Worm (Caenorhabditis elegans) whole organism, mixed stage, embryonic: ENCODE data around the gene C26D10.3.

Experiments
- drap-1 ChIP-seq: fragments of 200-800 bp; sonication (Bioruptor generic); optimal IDR thresholded peaks from 3 replicates; lab custom pipeline; 2018; ENCODE audit warnings: mild to moderate bottlenecking, missing genetic modification characterization, missing compliant biosample characterization
- elt-1 ChIP-seq: sonication (generic microtip); optimal IDR thresholded peaks from 2 replicates; lab custom pipeline; 2017; ENCODE audit warnings: missing genetic modification characterization, mild to moderate bottlenecking, missing compliant biosample characterization, antibody characterized with exemption, moderate library complexity, borderline replicate concordance; ENCODE audit not compliant: insufficient read depth
- lin-13 ChIP-seq: fragments of 150-350 bp; optimal IDR thresholded peaks from 2 replicates; lab custom pipeline; 2014; ENCODE audit warnings: missing biosample characterization, missing genetic modification characterization
- lsy-2 ChIP-seq: fragments of 150-350 bp; optimal IDR thresholded peaks from 2 replicates; lab custom pipeline; 2014; ENCODE audit warnings: missing biosample characterization, missing genetic modification characterization
- nhr-12 ChIP-seq: fragments of 150-350 bp; optimal IDR thresholded peaks from 2 replicates; lab custom pipeline; 2014; ENCODE audit warnings: missing biosample characterization, missing genetic modification characterization
- ztf-11 ChIP-seq: fragments of 150-350 bp; optimal IDR thresholded peaks from 2 replicates; lab custom pipeline; 2014; ENCODE audit warnings: missing biosample characterization, missing genetic modification characterization

- no peak for TF ChIP-seq drap-1 (GFP tag; lab: Kevin White, UChicago)
- TF ChIP-seq nhr-12 (tag; lab: Kevin White, UChicago): no peak
- no peak for TF ChIP-seq lin-13 (tag; lab: Kevin White, UChicago)
- no peak for TF ChIP-seq ztf-11
- TF ChIP-seq lsy-2: no peak
- no peak for TF ChIP-seq elt-1
Observed at ce11 chrII:8316701-8317100, 8.5 kb upstream of the C26D10.3 start.
